Worm (Caenorhabditis elegans): Measurements from ENCODE around the gene H12D21.5.
"Not testable (repeated sequence)": the region's sequence is repeated elsewhere in the genome, so short reads cannot be mapped to it uniquely, and the experiment has no call there.

The H12D21.5 gene

DNA sequence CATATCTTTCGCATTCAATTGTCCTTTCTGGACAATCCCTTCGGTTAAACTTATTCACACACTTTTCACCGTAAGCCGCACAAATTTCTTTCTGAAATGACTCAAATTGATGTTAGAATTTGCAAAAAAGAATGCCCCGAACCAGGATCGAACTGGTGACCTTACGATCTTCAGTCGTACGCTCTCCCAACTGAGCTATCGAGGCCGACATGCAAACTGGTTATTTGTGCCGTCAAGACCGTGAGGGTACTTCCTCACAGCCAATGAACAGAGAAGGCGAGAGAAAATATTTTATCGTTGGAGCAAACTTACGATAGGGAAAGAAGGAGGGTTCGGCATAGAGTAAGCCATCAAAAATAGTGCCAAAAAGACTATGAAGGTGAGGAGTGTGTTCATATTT lies 17.5 kb upstream of the H12D21.5 start:
- peak; percentile 30 for TF ChIP-seq ceh-13 (GFP tag; optimal IDR thresholded peaks at IDR 0.05)
- TF ChIP-seq sea-1 (GFP tag; conservative IDR thresholded peaks at IDR 0.05): no peak
- peak; percentile 44 for TF ChIP-seq F13C5.2 (tag; optimal IDR thresholded peaks at IDR 0.05)
- no peak for TF ChIP-seq hmbx-1 (tag; optimal IDR thresholded peaks at IDR 0.05)
- TF ChIP-seq tbx-11 (GFP tag; IDR thresholded peaks at IDR 0.05): peak; percentile 45; the same call in 1 of the 2 replicates
- peak; percentile 73 for TF ChIP-seq flt-1 (GFP tag; IDR thresholded peaks at IDR 0.05)
- TF ChIP-seq ceh-36 (tag; optimal IDR thresholded peaks at IDR 0.05): peak; percentile 53
- no peak for TF ChIP-seq tra-4 (tag; optimal IDR thresholded peaks at IDR 0.05)
- peak; percentile 41 for TF ChIP-seq hmg-4 (GFP tag; optimal IDR thresholded peaks at IDR 0.05)
- peak; percentile 83 for TF ChIP-seq pes-1 (GFP tag; IDR thresholded peaks at IDR 0.05)
- TF ChIP-seq hnd-1 (tag; optimal IDR thresholded peaks at IDR 0.05): no peak
- TF ChIP-seq B0310.2 (tag; optimal IDR thresholded peaks at IDR 0.05): peak; percentile 72
- no peak for TF ChIP-seq ets-7 (tag; optimal IDR thresholded peaks at IDR 0.05)
- TF ChIP-seq ama-1 (optimal IDR thresholded peaks at IDR 0.05): no peak
- TF ChIP-seq tbx-37 (GFP tag; conservative IDR thresholded peaks at IDR 0.05): peak; percentile 49; the same call in 1 of the 2 replicates
- TF ChIP-seq aly-1 (tag; optimal IDR thresholded peaks at IDR 0.05): no peak
- TF ChIP-seq scrt-1 (GFP tag; IDR thresholded peaks at IDR 0.05): peak; percentile 74

DNA sequence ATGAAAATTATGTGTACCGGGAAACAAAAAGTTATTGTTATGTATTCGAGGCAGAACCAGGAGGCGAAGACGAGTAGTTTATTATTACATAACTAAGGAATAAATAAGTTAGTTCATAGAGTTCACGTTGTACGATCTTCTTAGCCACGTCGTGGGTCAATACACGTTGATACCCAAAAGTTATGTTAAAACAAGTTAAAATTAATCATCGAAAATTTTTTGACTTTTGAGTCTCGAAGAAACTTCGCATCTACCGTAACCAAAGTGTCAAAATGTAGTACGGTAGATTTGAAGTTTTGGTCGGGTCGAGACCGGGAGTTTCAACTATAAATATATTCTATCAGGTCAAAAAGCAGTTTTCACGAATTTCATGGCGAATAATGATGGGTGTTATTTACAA lies 17.1 kb upstream of the H12D21.5 start, which contains the start of gene ZC412.10:
ZC412.10 (minus strand) TSS at position 101 of the 400 bp plus-strand sequence.
- not testable (repeated sequence) for TF ChIP-seq ama-1 (optimal IDR thresholded peaks at IDR 0.05); hmg-4 (GFP tag; optimal IDR thresholded peaks at IDR 0.05); scrt-1 (GFP tag; IDR thresholded peaks at IDR 0.05)

DNA sequence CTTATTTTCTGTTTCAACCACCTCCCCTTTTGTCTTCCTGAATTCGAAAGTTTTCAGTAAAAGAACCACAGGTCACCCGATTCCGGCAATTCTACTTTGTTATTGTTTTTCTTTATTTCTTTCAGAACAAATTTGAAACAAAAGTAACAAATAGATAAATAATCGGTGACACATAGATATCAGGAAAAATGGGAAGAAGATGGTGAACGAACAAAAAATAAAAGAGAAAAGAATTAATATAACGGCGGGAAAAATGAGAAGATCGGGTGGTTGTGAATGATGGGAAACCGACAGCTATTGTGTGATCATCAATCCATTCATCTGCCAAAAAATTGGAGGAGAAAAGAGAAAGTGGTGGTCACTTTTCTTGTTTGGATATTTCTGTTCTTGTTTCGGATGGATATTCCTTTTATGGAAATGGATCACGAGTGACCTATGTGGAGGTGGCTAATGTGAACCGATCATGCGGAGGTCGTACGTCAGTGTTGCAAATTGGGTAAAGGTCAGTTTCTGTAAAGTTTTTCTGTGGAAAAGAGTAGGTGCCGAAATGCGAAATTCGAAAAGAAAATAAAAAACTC lies 16.5 kb upstream of the H12D21.5 start:
- no peak for TF ChIP-seq aly-1 (tag; optimal IDR thresholded peaks at IDR 0.05)
- no peak for TF ChIP-seq B0310.2 (tag; optimal IDR thresholded peaks at IDR 0.05)
- no peak for TF ChIP-seq hmbx-1 (tag; optimal IDR thresholded peaks at IDR 0.05)
- TF ChIP-seq sea-1 (GFP tag; conservative IDR thresholded peaks at IDR 0.05): no peak
- TF ChIP-seq hnd-1 (tag; optimal IDR thresholded peaks at IDR 0.05): no peak
- no peak for TF ChIP-seq ceh-36 (tag; optimal IDR thresholded peaks at IDR 0.05)
- no peak for TF ChIP-seq tbx-11 (GFP tag; IDR thresholded peaks at IDR 0.05)
- TF ChIP-seq F13C5.2 (tag; optimal IDR thresholded peaks at IDR 0.05): no peak
- TF ChIP-seq hmg-4 (GFP tag; optimal IDR thresholded peaks at IDR 0.05): no peak
- no peak for TF ChIP-seq ama-1 (optimal IDR thresholded peaks at IDR 0.05)
- no peak for TF ChIP-seq pes-1 (GFP tag; IDR thresholded peaks at IDR 0.05)
- TF ChIP-seq ets-7 (tag; optimal IDR thresholded peaks at IDR 0.05): no peak
- no peak for TF ChIP-seq ceh-13 (GFP tag; optimal IDR thresholded peaks at IDR 0.05)
- no peak for TF ChIP-seq tra-4 (tag; optimal IDR thresholded peaks at IDR 0.05)
- TF ChIP-seq flt-1 (GFP tag; IDR thresholded peaks at IDR 0.05): no peak

DNA sequence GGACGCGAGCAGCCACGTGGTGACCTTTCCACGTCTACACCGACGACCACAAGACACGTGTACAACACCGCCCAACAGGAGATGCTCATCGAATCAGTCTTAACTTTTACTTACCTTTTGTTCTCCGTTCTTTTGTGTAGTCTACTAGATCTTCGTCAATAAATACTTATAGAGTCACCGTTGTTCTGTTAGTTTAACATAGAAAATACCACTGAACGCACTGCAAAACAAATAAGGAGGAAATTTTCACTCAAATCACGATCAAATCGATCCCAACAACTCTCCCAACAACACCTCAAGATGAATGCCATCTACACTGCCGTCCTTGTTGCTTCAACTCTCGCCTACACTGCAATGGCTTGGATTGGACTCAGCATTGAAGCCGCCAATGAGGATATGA lies 3.0 kb upstream of the H12D21.5 start, which contains the start of gene nspa-2:
nspa-2 (plus strand) TSS at position 301 of the 400 bp plus-strand sequence.
- TF ChIP-seq hmg-4 (GFP tag; optimal IDR thresholded peaks at IDR 0.05); tbx-11 (GFP tag; IDR thresholded peaks at IDR 0.05); ceh-13 (GFP tag; optimal IDR thresholded peaks at IDR 0.05): not testable (repeated sequence)

DNA sequence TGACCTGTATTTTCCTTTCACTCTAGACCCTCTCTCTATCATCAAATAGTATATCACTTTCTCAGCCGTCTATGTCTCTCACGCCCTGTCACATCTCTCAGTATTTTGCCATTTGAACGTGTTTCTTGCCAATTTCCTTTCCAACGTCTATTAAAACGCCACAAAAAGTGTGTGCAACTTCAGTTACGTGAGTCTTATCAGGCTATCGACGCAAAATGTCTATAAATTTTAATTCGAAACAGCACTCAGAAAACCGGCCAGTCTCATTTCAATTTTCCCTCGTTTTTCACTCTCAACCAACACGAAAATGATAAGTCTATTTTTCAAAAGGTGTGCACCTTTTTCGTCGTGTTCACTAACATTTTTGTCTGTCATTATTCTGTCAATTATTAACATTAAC lies 1.8 kb downstream of the H12D21.5 start, which contains the start of gene mpst-3:
mpst-3 (plus strand) TSS at position 91 of the 400 bp plus-strand sequence.
- TF ChIP-seq hnd-1 (tag; optimal IDR thresholded peaks at IDR 0.05) (no peak), B0310.2 (tag; optimal IDR thresholded peaks at IDR 0.05) (no peak), F13C5.2 (tag; optimal IDR thresholded peaks at IDR 0.05) (no peak), hmbx-1 (tag; optimal IDR thresholded peaks at IDR 0.05) (no peak), tbx-37 (GFP tag; conservative IDR thresholded peaks at IDR 0.05) (no peak), flt-1 (GFP tag; IDR thresholded peaks at IDR 0.05) (no peak), hmg-4 (GFP tag; optimal IDR thresholded peaks at IDR 0.05) (no peak), ama-1 (optimal IDR thresholded peaks at IDR 0.05) (no peak), scrt-1 (GFP tag; IDR thresholded peaks at IDR 0.05) (no peak), aly-1 (tag; optimal IDR thresholded peaks at IDR 0.05) (no peak), ceh-36 (tag; optimal IDR thresholded peaks at IDR 0.05) (no peak), tbx-11 (GFP tag; IDR thresholded peaks at IDR 0.05) (no peak)

DNA sequence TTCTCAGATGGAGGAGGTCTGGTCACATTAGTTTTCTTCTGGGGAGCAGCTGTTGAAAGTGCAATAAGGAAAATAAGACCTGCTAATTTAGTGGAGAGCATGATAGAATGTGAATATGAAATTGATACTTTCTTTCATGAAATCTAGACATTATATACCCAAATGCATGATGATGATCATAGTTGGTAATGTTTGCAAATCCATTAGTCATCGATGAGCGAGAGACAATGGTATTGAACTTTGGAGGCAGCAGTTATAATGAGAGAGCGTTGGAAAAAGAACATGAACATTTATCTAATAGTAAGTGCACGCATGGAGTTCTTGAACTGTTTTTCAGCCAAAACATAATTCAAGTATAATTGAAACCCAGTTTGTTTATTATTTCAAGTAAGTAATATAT lies 3.9 kb downstream of the H12D21.5 start, which contains the start of gene H12D21.6:
H12D21.6 (minus strand) TSS at position 101 of the 400 bp plus-strand sequence.
- no peak for TF ChIP-seq hmg-4 (GFP tag; optimal IDR thresholded peaks at IDR 0.05)
- TF ChIP-seq tbx-11 (GFP tag; IDR thresholded peaks at IDR 0.05): no peak
- no peak for TF ChIP-seq sea-1 (GFP tag; conservative IDR thresholded peaks at IDR 0.05)
- TF ChIP-seq scrt-1 (GFP tag; IDR thresholded peaks at IDR 0.05): no peak
- TF ChIP-seq hnd-1 (tag; optimal IDR thresholded peaks at IDR 0.05): no peak
- TF ChIP-seq pes-1 (GFP tag; IDR thresholded peaks at IDR 0.05): no peak
- no peak for TF ChIP-seq F13C5.2 (tag; optimal IDR thresholded peaks at IDR 0.05)
- TF ChIP-seq ama-1 (optimal IDR thresholded peaks at IDR 0.05): no peak
- no peak for TF ChIP-seq hmbx-1 (tag; optimal IDR thresholded peaks at IDR 0.05)
- no peak for TF ChIP-seq ceh-36 (tag; optimal IDR thresholded peaks at IDR 0.05)
- TF ChIP-seq flt-1 (GFP tag; IDR thresholded peaks at IDR 0.05): no peak

DNA sequence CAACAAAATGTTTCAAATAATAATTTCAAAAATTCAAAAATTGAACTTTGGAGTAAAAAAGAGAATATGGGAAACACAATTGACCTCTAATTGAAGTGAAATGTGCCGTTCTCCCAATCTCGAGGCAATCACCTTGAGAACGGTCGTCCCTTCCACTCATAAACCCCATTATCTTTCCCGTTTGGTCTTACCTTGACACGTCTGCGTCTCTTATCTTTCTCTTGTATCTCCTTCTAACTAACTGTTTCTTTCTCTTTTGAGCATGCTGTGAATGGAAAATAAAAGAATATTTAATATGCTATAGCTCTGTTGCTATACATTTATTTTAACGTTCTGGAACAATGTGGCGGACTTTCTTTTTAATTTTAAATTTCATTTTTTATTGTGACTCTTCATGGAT lies 5.7 kb downstream of the H12D21.5 start, which contains the start of gene H12D21.10:
H12D21.10 (plus strand) TSS at position 260 of the 400 bp plus-strand sequence.
- TF ChIP-seq B0310.2 (tag; optimal IDR thresholded peaks at IDR 0.05) (no peak), tra-4 (tag; optimal IDR thresholded peaks at IDR 0.05) (no peak), sea-1 (GFP tag; conservative IDR thresholded peaks at IDR 0.05) (no peak), aly-1 (tag; optimal IDR thresholded peaks at IDR 0.05) (no peak)

DNA sequence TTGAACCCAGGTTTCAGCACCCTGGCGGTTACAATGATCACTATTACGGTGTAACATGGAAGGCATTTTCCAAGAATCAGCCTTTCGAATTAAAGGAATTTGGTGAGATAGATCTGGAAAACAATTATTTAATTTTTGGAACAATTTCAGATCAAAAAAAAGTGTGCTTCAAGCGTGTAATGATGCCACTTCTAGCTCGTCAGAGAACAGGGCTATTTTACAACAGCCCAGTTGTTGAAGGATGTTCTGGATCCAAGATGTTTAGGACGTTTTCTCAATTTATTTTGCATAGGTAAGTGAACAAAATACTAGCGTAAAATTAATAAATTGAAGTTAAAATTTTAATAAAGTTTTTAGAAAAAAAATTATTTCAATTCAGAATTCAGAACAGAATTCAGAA lies 7.1 kb downstream of the H12D21.5 start:
- TF ChIP-seq ceh-36 (tag; optimal IDR thresholded peaks at IDR 0.05) (no peak), hmg-4 (GFP tag; optimal IDR thresholded peaks at IDR 0.05) (no peak), flt-1 (GFP tag; IDR thresholded peaks at IDR 0.05) (no peak), ama-1 (optimal IDR thresholded peaks at IDR 0.05) (no peak), pes-1 (GFP tag; IDR thresholded peaks at IDR 0.05) (no peak), aly-1 (tag; optimal IDR thresholded peaks at IDR 0.05) (no peak), ets-7 (tag; optimal IDR thresholded peaks at IDR 0.05) (no peak), B0310.2 (tag; optimal IDR thresholded peaks at IDR 0.05) (no peak), hnd-1 (tag; optimal IDR thresholded peaks at IDR 0.05) (no peak), ceh-13 (GFP tag; optimal IDR thresholded peaks at IDR 0.05) (no peak)
